Worm (Caenorhabditis elegans) whole organism, midembryonic: ENCODE results near the gene srlf-19.

Source experiments
- T22C8.4 ChIP-seq: fragments of 200-800 bp; sonication (Bioruptor generic); IDR thresholded peaks from 2 replicates; pipeline ENCODE4 v1.3.6; 2022; ENCODE audit warnings: missing genetic modification characterization, missing compliant biosample characterization
- cog-1 ChIP-seq: sonication (generic microtip); optimal IDR thresholded peaks from 2 replicates; lab custom pipeline; 2016; ENCODE audit warnings: missing genetic modification characterization, missing compliant biosample characterization
- flt-1 ChIP-seq: fragments of 200-800 bp; sonication (Bioruptor generic); IDR thresholded peaks from 2 replicates; pipeline ENCODE4 v1.3.6; 2022; ENCODE audit warnings: missing genetic modification characterization, missing compliant biosample characterization
- med-1 ChIP-seq: sonication (generic microtip); optimal IDR thresholded peaks from 2 replicates; lab custom pipeline; 2017; ENCODE audit warnings: missing genetic modification characterization, mild to moderate bottlenecking, missing compliant biosample characterization, antibody characterized with exemption, missing genetic modification reagents; ENCODE audit not compliant: insufficient read depth
- ref-1 ChIP-seq: fragments of 200-800 bp; sonication (Bioruptor generic); conservative IDR thresholded peaks from 2 replicates; pipeline ENCODE4 v1.3.6; 2022; ENCODE audit warnings: missing genetic modification reagents, missing genetic modification characterization, missing compliant biosample characterization
- tab-1 ChIP-seq: fragments of 200-800 bp; sonication (Bioruptor generic); IDR thresholded peaks from 2 replicates; pipeline ENCODE4 v1.3.6; 2022; ENCODE audit warnings: missing genetic modification characterization, missing compliant biosample characterization
- ztf-29 ChIP-seq: fragments of 200-800 bp; sonication (Bioruptor generic); IDR thresholded peaks from 2 replicates; pipeline ENCODE4 v1.3.6; 2022; ENCODE audit warnings: missing genetic modification reagents, missing genetic modification characterization, missing compliant biosample characterization

DNA sequence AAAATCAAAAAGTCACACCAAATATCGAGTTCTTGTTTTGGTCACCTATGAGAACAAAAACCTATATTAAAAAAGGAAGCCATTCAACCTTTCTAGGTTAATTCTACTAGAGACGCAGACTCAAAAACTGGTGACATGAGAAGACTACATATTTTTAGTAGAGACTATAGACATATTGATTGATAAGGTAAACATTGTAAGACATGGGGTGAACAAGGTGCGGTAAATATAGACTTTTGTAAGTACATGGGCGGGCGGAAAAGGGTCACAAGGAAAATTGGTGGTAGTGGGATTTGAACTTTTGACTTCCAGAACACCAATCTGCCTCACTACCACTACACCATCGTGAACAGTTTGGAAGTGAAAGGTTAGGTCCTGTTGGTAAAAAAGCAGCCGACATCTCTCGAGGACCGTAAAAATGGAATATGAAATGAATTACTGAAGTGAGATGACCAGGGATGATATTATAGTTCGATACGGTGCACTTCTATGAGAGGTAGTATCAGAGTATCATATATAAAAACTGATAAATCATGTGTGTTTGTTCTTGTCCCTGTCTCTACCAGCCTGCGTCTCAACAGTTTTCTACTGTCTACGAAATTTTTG is 20.9 kb upstream of the srlf-19 start, which contains the start of gene nhr-212:
- TF ChIP-seq tab-1 (GFP tag; lab: Robert Waterston, UW) (no peak), ztf-29 (GFP tag; lab: Robert Waterston, UW) (no peak), med-1 (GFP tag; lab: Kevin White, UChicago) (no peak), T22C8.4 (no peak), flt-1 (GFP tag; lab: Robert Waterston, UW) (no peak), ref-1 (GFP tag; lab: Robert Waterston, UW) (no peak), cog-1 (tag; lab: Kevin White, UChicago) (no peak)
